Worm (Caenorhabditis elegans): ENCODE data around the gene tbh-1.

The tbh-1 gene

DNA sequence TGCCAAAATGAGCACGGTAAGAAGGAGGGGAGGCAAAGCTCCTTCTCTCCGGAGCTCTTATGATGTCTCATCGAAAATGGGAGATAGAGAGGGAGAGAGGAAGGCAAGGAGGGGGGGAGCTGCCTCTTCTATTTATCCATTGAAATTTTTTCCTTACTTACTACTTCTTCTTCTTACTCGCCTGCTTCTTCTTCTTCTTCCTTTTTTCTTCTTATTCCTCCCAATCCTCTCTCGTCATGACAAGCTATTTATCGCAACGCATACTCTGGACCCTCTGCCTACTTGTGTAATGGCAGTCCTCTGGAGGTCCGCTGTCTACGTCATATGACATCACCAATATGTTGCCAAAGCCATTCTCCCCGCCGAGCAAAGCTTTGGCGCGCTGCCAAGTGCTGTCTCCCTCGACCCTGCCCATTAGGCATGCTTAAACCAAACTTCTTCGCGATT, 30.5 kb upstream of the tbh-1 start (continued):
- peak; percentile 75 for TF ChIP-seq mab-9 (GFP tag; IDR thresholded peaks at IDR 0.05)
- TF ChIP-seq grh-1 (GFP tag; IDR thresholded peaks at IDR 0.05), result no peak
- TF ChIP-seq sptf-1 (tag; optimal IDR thresholded peaks at IDR 0.05), result no peak
- TF ChIP-seq hlh-4 (tag; optimal IDR thresholded peaks at IDR 0.05), result no peak
- peak in 1 of 2 experiments; percentile 53 for TF ChIP-seq egl-27 (tag; optimal IDR thresholded peaks at IDR 0.05)
- peak; percentile 73 for TF ChIP-seq rnt-1 (tag; optimal IDR thresholded peaks at IDR 0.05)
- peak in 1 of 2 experiments; percentile 55 for TF ChIP-seq lin-35 (GFP tag; optimal IDR thresholded peaks at IDR 0.05)
- no peak for TF ChIP-seq ces-1 (GFP tag; optimal IDR thresholded peaks at IDR 0.05)
- peak; percentile 38 for TF ChIP-seq irx-1 (tag; optimal IDR thresholded peaks at IDR 0.05)
- peak; percentile 48 to 66 (median 51) for TF ChIP-seq ceh-82 (tag; optimal IDR thresholded peaks at IDR 0.05)
- no peak for TF ChIP-seq aly-2 (tag; optimal IDR thresholded peaks at IDR 0.05)
- peak; percentile 96 for TF ChIP-seq lin-14 (GFP tag; optimal IDR thresholded peaks at IDR 0.05)
- TF ChIP-seq ceh-8 (GFP tag; optimal IDR thresholded peaks at IDR 0.05), result peak; percentile 61
- peak; percentile 83 for TF ChIP-seq nhr-47 (tag; optimal IDR thresholded peaks at IDR 0.05)
- no peak for TF ChIP-seq ceh-90 (tag; optimal IDR thresholded peaks at IDR 0.05)
- peak; percentile 87 for TF ChIP-seq egl-13 (tag; optimal IDR thresholded peaks at IDR 0.05)
- no peak for TF ChIP-seq F16B12.6 (tag; optimal IDR thresholded peaks at IDR 0.05)
- TF ChIP-seq mef-2 (tag; optimal IDR thresholded peaks at IDR 0.05), result no peak
- TF ChIP-seq unc-62 (GFP tag; optimal IDR thresholded peaks at IDR 0.05), result no peak
- no peak for TF ChIP-seq elt-2 (tag; optimal IDR thresholded peaks at IDR 0.05)
- TF ChIP-seq nhr-71 (tag; optimal IDR thresholded peaks at IDR 0.05), result peak; percentile 91
- TF ChIP-seq lin-15B (tag; optimal IDR thresholded peaks at IDR 0.05), result no peak
- peak; percentile 86 for TF ChIP-seq fkh-10 (GFP tag; optimal IDR thresholded peaks at IDR 0.05)
- peak in 1 of 2 experiments; percentile 14 for TF ChIP-seq mdl-1 (tag; optimal IDR thresholded peaks at IDR 0.05)
- peak in 2 of 3 experiments; percentile 3 to 22 for TF ChIP-seq dpl-1 (GFP tag; optimal IDR thresholded peaks at IDR 0.05)
- TF ChIP-seq elt-3 (tag; optimal IDR thresholded peaks at IDR 0.05), result no peak
- TF ChIP-seq ets-5 (GFP tag; IDR thresholded peaks at IDR 0.05), result no peak
- TF ChIP-seq ztf-11 (tag; optimal IDR thresholded peaks at IDR 0.05), result peak in 1 of 2 experiments; percentile 23
- TF ChIP-seq unc-86 (tag; optimal IDR thresholded peaks at IDR 0.05), result peak; percentile 92
- no peak for TF ChIP-seq ama-1 (optimal IDR thresholded peaks at IDR 0.05)
- no peak for TF ChIP-seq nhr-84 (tag; optimal IDR thresholded peaks at IDR 0.05)
- TF ChIP-seq tbx-2 (tag; optimal IDR thresholded peaks at IDR 0.05), result peak; percentile 87
- TF ChIP-seq nhr-77 (tag; optimal IDR thresholded peaks at IDR 0.05), result no peak
- TF ChIP-seq nhr-19 (GFP tag; conservative IDR thresholded peaks at IDR 0.05), result peak; percentile 61
- TF ChIP-seq nhr-20 (tag; optimal IDR thresholded peaks at IDR 0.05), result peak; percentile 39
- TF ChIP-seq dsc-1 (tag; optimal IDR thresholded peaks at IDR 0.05), result peak; percentile 74

DNA sequence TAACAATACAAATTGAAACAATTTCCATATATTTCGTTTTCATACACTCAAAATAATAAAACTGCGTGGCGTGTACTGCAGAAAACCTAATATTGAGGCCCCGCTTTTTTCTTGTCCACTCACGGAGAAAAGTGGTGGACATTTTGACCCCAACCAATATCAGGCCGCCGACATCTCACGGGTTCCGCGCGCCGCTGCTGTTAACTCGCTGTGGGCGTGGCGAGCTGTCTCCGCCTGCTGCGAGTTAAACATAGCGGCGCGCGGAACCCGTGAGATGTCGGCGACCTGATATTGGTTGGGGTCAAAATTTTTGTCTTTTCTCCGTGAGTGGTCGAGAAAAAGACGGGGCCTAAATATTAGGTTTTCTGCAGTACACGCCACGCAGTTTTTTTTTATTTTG, 29.2 kb upstream of the tbh-1 start:
- peak; percentile 67 for TF ChIP-seq snpc-4 (tag; optimal IDR thresholded peaks at IDR 0.05)

DNA sequence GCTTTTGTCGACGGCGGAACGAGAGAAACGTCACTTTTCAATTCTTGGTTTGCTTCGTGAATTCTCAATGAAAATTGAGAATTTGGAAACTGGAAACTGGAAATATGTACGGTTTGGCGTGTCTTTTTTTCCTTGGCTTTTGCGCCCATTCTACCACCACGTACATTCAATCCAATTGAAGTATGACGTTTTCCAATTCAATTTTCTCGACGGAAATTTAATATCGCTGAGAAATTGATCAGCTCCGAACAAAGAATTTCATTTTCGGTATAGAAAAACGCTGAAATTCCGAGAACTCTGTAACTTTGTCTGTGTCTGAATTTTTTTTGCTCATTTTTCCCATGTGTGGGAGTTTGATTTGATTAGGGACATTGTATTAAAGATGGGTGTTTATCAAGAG, 28.6 kb upstream of the tbh-1 start:
- TF ChIP-seq jun-1 (tag; optimal IDR thresholded peaks at IDR 0.05) (no peak), C16A3.4 (tag; optimal IDR thresholded peaks at IDR 0.05) (no peak), zip-4 (GFP tag; optimal IDR thresholded peaks at IDR 0.05) (no peak), alr-1 (tag; optimal IDR thresholded peaks at IDR 0.05; ENCODE audit: borderline replicate concordance) (no peak), nhr-47 (tag; optimal IDR thresholded peaks at IDR 0.05) (peak; percentile 17), sptf-1 (tag; optimal IDR thresholded peaks at IDR 0.05) (no peak), ztf-11 (tag; optimal IDR thresholded peaks at IDR 0.05) (no peak), lin-14 (GFP tag; optimal IDR thresholded peaks at IDR 0.05) (peak; percentile 53), mab-9 (GFP tag; IDR thresholded peaks at IDR 0.05) (no peak), nhr-71 (tag; optimal IDR thresholded peaks at IDR 0.05) (peak; percentile 52), efl-1 (optimal IDR thresholded peaks at IDR 0.05) (no peak), efl-1 (GFP tag; optimal IDR thresholded peaks at IDR 0.05 in 1 of 2) (peak in 1 of 2 experiments; percentile 16), fkh-8 (tag; optimal IDR thresholded peaks at IDR 0.05) (peak; percentile 61), mef-2 (tag; optimal IDR thresholded peaks at IDR 0.05) (no peak), zag-1 (tag; optimal IDR thresholded peaks at IDR 0.05) (no peak), sup-37 (GFP tag; optimal IDR thresholded peaks at IDR 0.05) (no peak), unc-86 (tag; optimal IDR thresholded peaks at IDR 0.05) (no peak)

Measured in whole organism, L1 larva.